Fruit fly (Drosophila melanogaster) whole organism, embryonic: Measurements from ENCODE around the gene CG33703.

Experiments used
- Aef1 ChIP-seq: fragments of 200-800 bp; sonication (Bioruptor generic); IDR thresholded peaks from 3 replicates; pipeline ENCODE4 v1.3.6; 2022; ENCODE audit warnings: missing biosample characterization, missing genetic modification characterization
- Bdp1 ChIP-seq: fragments of 200-800 bp; sonication (Bioruptor generic); optimal IDR thresholded peaks from 3 replicates; lab custom pipeline; 2016; ENCODE audit warnings: missing biosample characterization, missing genetic modification characterization
- CG10147 ChIP-seq: fragments of 200-800 bp; sonication (Bioruptor generic); optimal IDR thresholded peaks from 2 replicates; lab custom pipeline; 2019; ENCODE audit warnings: missing biosample characterization, mild to moderate bottlenecking, missing genetic modification characterization, moderate library complexity
- CG10267 ChIP-seq: fragments of 200-800 bp; sonication (Bioruptor generic); optimal IDR thresholded peaks from 2 replicates; lab custom pipeline; 2018; ENCODE audit warnings: missing biosample characterization, mild to moderate bottlenecking, missing genetic modification characterization, moderate library complexity
- CG10979 ChIP-seq: fragments of 200-800 bp; sonication (Bioruptor generic); optimal IDR thresholded peaks from 2 replicates; lab custom pipeline; 2018; ENCODE audit warnings: missing biosample characterization, mild to moderate bottlenecking, missing genetic modification characterization, moderate library complexity
- CG11247 ChIP-seq: fragments of 200-800 bp; sonication (Bioruptor generic); IDR thresholded peaks from 2 replicates; pipeline ENCODE4 v1.3.6; 2022; ENCODE audit warnings: missing biosample characterization, missing genetic modification characterization
- CG11398 ChIP-seq: fragments of 200-800 bp; sonication (Bioruptor generic); optimal IDR thresholded peaks from 2 replicates; lab custom pipeline; 2016; ENCODE audit warnings: missing biosample characterization, missing genetic modification characterization
- CG12219 ChIP-seq: fragments of 200-800 bp; sonication (Bioruptor generic); optimal IDR thresholded peaks from 3 replicates; lab custom pipeline; 2018; ENCODE audit warnings: missing biosample characterization, mild to moderate bottlenecking, missing genetic modification characterization
- CG13894 ChIP-seq: fragments of 200-800 bp; sonication (Bioruptor generic); optimal IDR thresholded peaks from 3 replicates; lab custom pipeline; 2018; ENCODE audit warnings: missing biosample characterization, mild to moderate bottlenecking, missing genetic modification characterization, moderate library complexity
- CG14014 ChIP-seq: fragments of 200-800 bp; sonication (Bioruptor generic); IDR thresholded peaks from 2 replicates; pipeline ENCODE4 v1.3.6; 2022; ENCODE audit warnings: missing biosample characterization, missing genetic modification characterization
- CG18011 ChIP-seq: fragments of 200-800 bp; sonication (Bioruptor generic); optimal IDR thresholded peaks from 2 replicates; lab custom pipeline; 2017; ENCODE audit warnings: missing biosample characterization, missing genetic modification characterization, mild to moderate bottlenecking, moderate library complexity, missing genotype
- CG31441 ChIP-seq: fragments of 200-800 bp; sonication (Bioruptor generic); IDR thresholded peaks from 2 replicates; pipeline ENCODE4 v1.3.6; 2022; ENCODE audit warnings: missing biosample characterization, missing genetic modification characterization
- CG32532 ChIP-seq: fragments of 200-800 bp; sonication (Bioruptor generic); IDR thresholded peaks from 2 replicates; pipeline ENCODE4 v1.3.6; 2022; ENCODE audit warnings: missing biosample characterization, missing genetic modification characterization
- CG32767 ChIP-seq: fragments of 200-800 bp; sonication (Bioruptor generic); IDR thresholded peaks from 2 replicates; pipeline ENCODE4 v1.3.6; 2022; ENCODE audit warnings: missing biosample characterization, missing genetic modification characterization
- CG4360 ChIP-seq: fragments of 200-800 bp; sonication (Bioruptor generic); IDR thresholded peaks from 2 replicates; pipeline ENCODE4 v1.3.6; 2022; ENCODE audit warnings: missing biosample characterization, missing genetic modification characterization
- CG8290 ChIP-seq, 3 experiments: fragments of 200-800 bp; sonication (Bioruptor generic); optimal IDR thresholded peaks; 2 replicates each; lab custom pipeline; 2016 to 2019; ENCODE audit warnings: missing biosample characterization in 3 of 3, missing genetic modification characterization in 3 of 3, mild to moderate bottlenecking in 2 of 3, moderate library complexity in 1 of 3
- CG9932 ChIP-seq: fragments of 200-800 bp; sonication (Bioruptor generic); IDR thresholded peaks from 2 replicates; pipeline ENCODE4 v1.3.6; 2022; ENCODE audit warnings: missing biosample characterization, missing genetic modification characterization
- E2f2 ChIP-seq: fragments of 200-800 bp; sonication (Bioruptor generic); IDR thresholded peaks from 2 replicates; pipeline ENCODE4 v1.3.6; 2022; ENCODE audit warnings: missing biosample characterization, missing genetic modification characterization
- Eip74EF ChIP-seq, 2 experiments: fragments of 200-800 bp in 1 of 2; fragments of >200 bp in 1 of 2; sonication (Bioruptor generic) in 1 of 2; optimal IDR thresholded peaks; 2 replicates each; lab custom pipeline; 2017 to 2019; ENCODE audit warnings: missing biosample characterization in 2 of 2, missing genetic modification characterization in 2 of 2, mild to moderate bottlenecking in 1 of 2, moderate library complexity in 1 of 2
- Fer3 ChIP-seq: fragments of 200-800 bp; sonication (Bioruptor generic); optimal IDR thresholded peaks from 2 replicates; lab custom pipeline; 2018; ENCODE audit warnings: missing biosample characterization, mild to moderate bottlenecking, missing genetic modification characterization, moderate library complexity
- H15 ChIP-seq: fragments of 200-800 bp; sonication (Bioruptor generic); IDR thresholded peaks from 3 replicates; pipeline ENCODE4 v1.3.6; 2022; ENCODE audit warnings: missing biosample characterization, missing genetic modification characterization
- HLH3B ChIP-seq: fragments of 200-800 bp; sonication (Bioruptor generic); IDR thresholded peaks from 2 replicates; pipeline ENCODE4 v1.3.6; 2022; ENCODE audit warnings: missing biosample characterization, missing genetic modification characterization
- HLH54F ChIP-seq: fragments of 200-800 bp; sonication (Bioruptor generic); optimal IDR thresholded peaks from 3 replicates; lab custom pipeline; 2016; ENCODE audit warnings: missing biosample characterization, missing genetic modification characterization
- Hr51 ChIP-seq, 2 experiments: fragments of 200-800 bp; sonication (Bioruptor generic); optimal IDR thresholded peaks; 2 replicates in 1 of 2; 3 replicates in 1 of 2; lab custom pipeline; 2016 to 2018; ENCODE audit warnings: missing biosample characterization in 2 of 2, missing genetic modification characterization in 2 of 2, mild to moderate bottlenecking in 1 of 2, moderate library complexity in 1 of 2
- MBD-R2 ChIP-seq: fragments of 200-800 bp; sonication (Bioruptor generic); IDR thresholded peaks from 2 replicates; pipeline ENCODE4 v1.3.6; 2022; ENCODE audit warnings: missing biosample characterization, missing genetic modification characterization
- Mrtf ChIP-seq: fragments of 200-800 bp; sonication (Bioruptor generic); IDR thresholded peaks from 3 replicates; pipeline ENCODE4 v1.3.6; 2022; ENCODE audit warnings: missing biosample characterization, missing genetic modification characterization
- Nf-YA ChIP-seq: fragments of 200-800 bp; sonication (Bioruptor generic); IDR thresholded peaks from 2 replicates; pipeline ENCODE4 v1.3.6; 2022; ENCODE audit warnings: missing biosample characterization, missing genetic modification characterization
- Ptx1 ChIP-seq: fragments of 200-800 bp; sonication (Bioruptor generic); IDR thresholded peaks from 2 replicates; pipeline ENCODE4 v1.3.6; 2022; ENCODE audit warnings: missing biosample characterization, missing genetic modification characterization
- Sin3A ChIP-seq: fragments of >200 bp; optimal IDR thresholded peaks from 2 replicates; lab custom pipeline; 2018
- TFAM ChIP-seq: fragments of 200-800 bp; sonication (Bioruptor generic); optimal IDR thresholded peaks from 2 replicates; lab custom pipeline; 2017; ENCODE audit warnings: missing biosample characterization, missing genetic modification characterization, inconsistent platforms
- al ChIP-seq: fragments of 200-800 bp; sonication (Bioruptor generic); IDR thresholded peaks from 2 replicates; pipeline ENCODE4 v1.3.6; 2022; ENCODE audit warnings: missing biosample characterization, missing genetic modification characterization
- ato ChIP-seq: fragments of 200-800 bp; sonication (Bioruptor generic); IDR thresholded peaks from 2 replicates; pipeline ENCODE4 v1.3.6; 2022; ENCODE audit warnings: missing biosample characterization, missing genetic modification characterization; ENCODE audit not compliant: partially characterized antibody
- bsh ChIP-seq, 2 experiments: fragments of 200-800 bp; sonication (Bioruptor generic); optimal IDR thresholded peaks; 2 replicates each; lab custom pipeline; 2017 to 2018; ENCODE audit warnings: mild to moderate bottlenecking in 2 of 2, missing biosample characterization in 2 of 2, missing genetic modification characterization in 2 of 2, moderate library complexity in 1 of 2
- cwo ChIP-seq: fragments of 200-800 bp; sonication (Bioruptor generic); optimal IDR thresholded peaks from 3 replicates; lab custom pipeline; 2017; ENCODE audit warnings: missing biosample characterization, missing genetic modification characterization, mild to moderate bottlenecking, moderate library complexity, missing genetic modification reagents
- dmrt99B ChIP-seq: fragments of 200-800 bp; sonication (Bioruptor generic); optimal IDR thresholded peaks from 2 replicates; lab custom pipeline; 2018; ENCODE audit warnings: missing biosample characterization, mild to moderate bottlenecking, missing genetic modification characterization, moderate library complexity
- dpn ChIP-seq, 2 experiments: fragments of 200-800 bp; sonication (Bioruptor generic); optimal IDR thresholded peaks; 3 replicates each; lab custom pipeline; 2016; ENCODE audit warnings: missing biosample characterization in 2 of 2, missing genetic modification characterization in 2 of 2
- esg ChIP-seq: fragments of 200-800 bp; sonication (Bioruptor generic); conservative IDR thresholded peaks from 2 replicates; pipeline ENCODE4 v1.3.6; 2022; ENCODE audit warnings: missing biosample characterization, missing genetic modification characterization
- hkb ChIP-seq, 2 experiments: fragments of 200-800 bp in 1 of 2; fragments of >200 bp in 1 of 2; sonication (Bioruptor generic) in 1 of 2; IDR thresholded peaks in 1 of 2; optimal IDR thresholded peaks in 1 of 2; 2 replicates each; pipeline versions ENCODE4 v1.3.6 to Lab custom; 2017 to 2022; ENCODE audit warnings: missing biosample characterization in 1 of 2, missing genetic modification characterization in 1 of 2
- ind ChIP-seq: fragments of 200-800 bp; sonication (Bioruptor generic); optimal IDR thresholded peaks from 3 replicates; lab custom pipeline; 2016; ENCODE audit warnings: missing biosample characterization, missing genetic modification characterization
- lab ChIP-seq: fragments of 200-800 bp; sonication (Bioruptor generic); optimal IDR thresholded peaks from 3 replicates; lab custom pipeline; 2017; ENCODE audit warnings: missing biosample characterization, missing genetic modification characterization, mild to moderate bottlenecking, moderate library complexity, missing genetic modification reagents
- oc ChIP-seq: fragments of 200-800 bp; sonication (Bioruptor generic); optimal IDR thresholded peaks from 2 replicates; lab custom pipeline; 2018; ENCODE audit warnings: missing biosample characterization, mild to moderate bottlenecking, missing genetic modification characterization, moderate library complexity
- pan ChIP-seq, 4 experiments: fragments of >200 bp in 3 of 4; fragments of 200-800 bp in 1 of 4; sonication (Bioruptor generic) in 1 of 4; optimal IDR thresholded peaks in 3 of 4; IDR thresholded peaks in 1 of 4; 2 replicates each; pipeline versions ENCODE4 v1.3.6 to Lab custom; 2017 to 2022; ENCODE audit warnings: missing biosample characterization in 2 of 4, missing genetic modification characterization in 2 of 4, mixed read lengths in 1 of 4
- repo ChIP-seq: fragments of 200-800 bp; sonication (Bioruptor generic); optimal IDR thresholded peaks from 2 replicates; lab custom pipeline; 2016; ENCODE audit warnings: missing biosample characterization, missing genetic modification characterization
- rib ChIP-seq: fragments of 200-800 bp; sonication (Bioruptor generic); IDR thresholded peaks from 2 replicates; pipeline ENCODE4 v1.3.6; 2022; ENCODE audit warnings: missing biosample characterization, missing genetic modification characterization
- sc ChIP-seq, 3 experiments: fragments of >200 bp in 2 of 3; fragments of 200-800 bp in 1 of 3; sonication (Bioruptor generic) in 1 of 3; optimal IDR thresholded peaks; 2 replicates in 2 of 3; 3 replicates in 1 of 3; lab custom pipeline; 2017; ENCODE audit warnings: mild to moderate bottlenecking in 1 of 3, missing biosample characterization in 1 of 3, missing genetic modification characterization in 1 of 3, missing genetic modification reagents in 1 of 3
- sens ChIP-seq: fragments of 200-800 bp; sonication (Bioruptor generic); peaks from one replicate; lab custom pipeline; 2016; ENCODE audit warnings: missing biosample characterization, missing genetic modification characterization
- sob ChIP-seq: fragments of 200-800 bp; sonication (Bioruptor generic); IDR thresholded peaks from 2 replicates; pipeline ENCODE4 v1.3.6; 2022; ENCODE audit warnings: missing biosample characterization, missing genetic modification characterization
- yki ChIP-seq: fragments of >200 bp; optimal IDR thresholded peaks from 3 replicates; lab custom pipeline; 2018

The CG33703 gene

DNA sequence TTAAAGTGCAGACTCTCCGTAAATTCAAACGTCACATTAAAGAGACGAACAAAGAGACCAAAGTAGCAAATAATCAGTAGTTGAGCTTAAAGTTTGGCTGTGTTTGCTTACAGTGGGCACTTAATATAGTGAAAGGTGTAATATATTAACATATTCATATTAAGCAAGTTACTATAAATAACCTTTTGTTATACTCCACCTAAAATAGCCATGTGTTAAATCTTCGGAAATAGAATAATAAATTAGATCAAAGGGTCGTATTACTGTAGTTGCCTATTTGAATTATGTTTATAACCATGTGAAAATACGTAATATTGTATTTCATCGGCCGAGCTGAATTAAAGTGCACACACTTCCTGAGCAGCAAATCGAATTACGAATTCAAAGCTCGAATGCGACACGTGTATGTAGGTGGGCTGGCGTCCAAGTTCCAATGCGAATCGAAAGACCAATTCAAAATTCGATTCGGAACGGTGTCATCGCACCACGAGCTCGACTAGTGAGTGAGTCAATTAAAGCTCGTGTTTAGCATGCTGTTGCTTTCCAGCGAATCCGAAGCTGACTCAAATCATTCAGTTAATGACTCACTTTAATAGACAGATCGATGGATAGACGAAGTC, 39.8 kb upstream of the CG33703 start (continued):
- TF ChIP-seq CG10979 (no peak), HLH54F (GFP tag; lab: Kevin White, UChicago) (no peak), cwo (GFP tag; lab: Kevin White, UChicago) (peak; percentile 66), Bdp1 (no peak), ato (no peak), Mrtf (GFP tag; lab: Robert Waterston, UW) (peak; percentile 47; the same call in 1 of the 3 replicates), sens (GFP tag; lab: Kevin White, UChicago) (peak; percentile 69), Eip74EF (GFP tag; optimal IDR thresholded peaks at IDR 0.05; lab: Kevin White, UChicago) (peak in 1 of 2 experiments; percentile 19), Hr51 (GFP tag; optimal IDR thresholded peaks at IDR 0.05; lab: Kevin White, UChicago) (peak in 1 of 2 experiments; percentile 58), MBD-R2 (GFP tag; lab: Robert Waterston, UW) (peak; percentile 23; the same call in 1 of the 2 replicates), CG11398 (GFP tag; lab: Kevin White, UChicago) (no peak), CG18011 (GFP tag; lab: Kevin White, UChicago) (no peak), CG31441 (no peak), dpn (GFP tag; optimal IDR thresholded peaks at IDR 0.05; lab: Kevin White, UChicago) (no peak), esg (GFP tag; lab: Robert Waterston, UW) (peak; percentile 27; the same call in 1 of the 2 replicates), CG10147 (GFP tag; lab: Kevin White, UChicago) (no peak), lab (GFP tag; lab: Kevin White, UChicago) (peak; percentile 37), rib (GFP tag; lab: Robert Waterston, UW) (no peak), ind (peak; percentile 6), CG32767 (GFP tag; lab: Robert Waterston, UW) (no peak), al (GFP tag; lab: Robert Waterston, UW) (no peak), TFAM (GFP tag; lab: Kevin White, UChicago) (no peak), oc (tag; lab: Kevin White, UChicago) (no peak), CG9932 (GFP tag; lab: Robert Waterston, UW) (no peak), sob (GFP tag; lab: Robert Waterston, UW) (peak; percentile 46), CG8290 (GFP tag; optimal IDR thresholded peaks at IDR 0.05; lab: Kevin White, UChicago) (no peak), CG8290 (tag; optimal IDR thresholded peaks at IDR 0.05; lab: Kevin White, UChicago) (peak in 1 of 2 experiments; percentile 36), CG13894 (no peak), HLH3B (GFP tag; lab: Robert Waterston, UW) (peak; percentile 35; the same call in 1 of the 2 replicates), CG32532 (GFP tag; lab: Robert Waterston, UW) (peak; percentile 9; the same call in 1 of the 2 replicates), E2f2 (GFP tag; lab: Robert Waterston, UW) (no peak), hkb (optimal IDR thresholded peaks at IDR 0.05; lab: Kevin White, UChicago) (no peak), hkb (GFP tag; IDR thresholded peaks at IDR 0.05; lab: Robert Waterston, UW) (peak; percentile 37), Ptx1 (GFP tag; lab: Robert Waterston, UW) (peak; percentile 50), Nf-YA (GFP tag; lab: Robert Waterston, UW) (no peak), dmrt99B (tag; lab: Kevin White, UChicago) (peak; percentile 57), bsh (GFP tag; optimal IDR thresholded peaks at IDR 0.05; lab: Kevin White, UChicago) (peak in 1 of 2 experiments; percentile 22), CG4360 (GFP tag; lab: Robert Waterston, UW) (no peak), Sin3A (lab: Kevin White, UChicago) (no peak), CG11247 (GFP tag; lab: Robert Waterston, UW) (0 out of 2 replicates have a peak, but pooled peaks have one; percentile 5), repo (GFP tag; lab: Kevin White, UChicago) (no peak), CG14014 (GFP tag; lab: Robert Waterston, UW) (no peak), CG10267 (tag; lab: Kevin White, UChicago) (no peak), yki (lab: Kevin White, UChicago) (no peak), Aef1 (no peak; the same call in 2 of the 3 replicates), pan (optimal IDR thresholded peaks at IDR 0.05; lab: Kevin White, UChicago) (no peak), pan (GFP tag; optimal IDR thresholded peaks at IDR 0.05 in 1 of 2, IDR thresholded peaks at IDR 0.05 in 1 of 2) (peak in 1 of 2 experiments; percentile 59), H15 (GFP tag; lab: Robert Waterston, UW) (no peak), sc (optimal IDR thresholded peaks at IDR 0.05; lab: Kevin White, UChicago) (no peak), sc (GFP tag; optimal IDR thresholded peaks at IDR 0.05; lab: Kevin White, UChicago) (no peak), Fer3 (tag; lab: Kevin White, UChicago) (peak; percentile 33), CG12219 (GFP tag; lab: Kevin White, UChicago) (peak; percentile 7)
